Worm (Caenorhabditis elegans) whole organism, L3 larva: ENCODE data around the gene npp-21.

Experiments used
- ZK546.5 ChIP-seq: sonication (generic microtip); optimal IDR thresholded peaks from 2 replicates; lab custom pipeline; 2017; ENCODE audit warnings: missing biosample characterization, missing genetic modification characterization
- ama-1 ChIP-seq: fragments of 150-350 bp; optimal IDR thresholded peaks from 2 replicates; lab custom pipeline; 2018
- nhr-23 ChIP-seq: fragments of 150-350 bp; optimal IDR thresholded peaks from 2 replicates; lab custom pipeline; 2014; ENCODE audit warnings: missing biosample characterization, missing genetic modification reagents, missing genetic modification characterization
- nhr-25 ChIP-seq: sonication (generic microtip); optimal IDR thresholded peaks from 2 replicates; lab custom pipeline; 2017; ENCODE audit warnings: missing biosample characterization, missing genetic modification characterization
- sea-2 ChIP-seq: fragments of 150-350 bp; sonication (generic microtip); optimal IDR thresholded peaks from 4 replicates; lab custom pipeline; 2014; ENCODE audit warnings: missing biosample characterization, missing genetic modification reagents, missing genetic modification characterization
- unc-62 ChIP-seq: fragments of 150-350 bp; sonication (generic microtip); optimal IDR thresholded peaks from 4 replicates; lab custom pipeline; 2014; ENCODE audit warnings: missing biosample characterization, missing genetic modification reagents, missing genetic modification characterization

DNA sequence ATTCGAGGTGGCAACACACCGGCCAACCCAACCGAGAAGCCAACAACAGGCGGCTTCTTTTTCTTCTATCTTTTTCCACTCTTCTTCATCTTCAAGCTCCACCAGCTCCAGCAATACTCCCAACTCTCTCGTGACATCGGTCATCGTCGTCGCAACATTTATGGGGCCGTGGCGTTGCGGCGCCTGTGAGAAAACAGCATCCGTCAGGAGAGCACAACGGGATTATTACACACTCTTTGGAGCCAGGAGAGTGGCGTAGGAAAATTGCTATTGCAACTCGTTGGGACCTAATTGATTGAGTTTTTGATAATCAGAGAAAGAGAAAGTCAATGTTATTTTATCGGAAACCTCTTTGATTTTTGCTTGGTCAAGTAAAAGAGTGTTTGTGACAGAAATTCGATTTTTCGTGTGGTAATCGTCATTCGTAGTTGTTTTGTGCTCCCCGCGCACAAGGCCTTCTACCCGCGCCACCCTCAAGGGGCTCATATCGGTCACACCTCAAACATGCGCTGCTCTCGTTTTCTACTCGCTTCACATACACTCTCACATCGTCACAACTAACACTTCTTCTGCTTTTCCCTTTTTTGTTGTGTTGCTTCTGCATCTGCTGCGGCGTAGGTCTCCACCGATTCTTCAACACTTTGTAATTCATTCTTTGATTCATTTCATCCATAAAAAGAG, 40.8 kb downstream of the npp-21 start:
- no peak for TF ChIP-seq sea-2 (GFP tag; lab: Kevin White, UChicago)
- no peak for TF ChIP-seq ZK546.5 (tag; lab: Kevin White, UChicago)
- no peak for TF ChIP-seq nhr-25
- no peak for TF ChIP-seq ama-1
- TF ChIP-seq unc-62 = no peak
- no peak for TF ChIP-seq nhr-23
